Worm (Caenorhabditis elegans) whole organism, late embryonic: ENCODE measurements around the gene cif-1.
"Not testable (repeated sequence)": the region's sequence is repeated elsewhere in the genome, so short reads cannot be mapped to it uniquely, and the experiment has no call there.

Source experiments
- C08G9.2 ChIP-seq: sonication (generic microtip); optimal IDR thresholded peaks from 2 replicates; lab custom pipeline; 2016; ENCODE audit warnings: mild to moderate bottlenecking, missing genetic modification characterization, moderate library complexity, missing compliant biosample characterization
- C38D4.7 ChIP-seq: fragments of 200-800 bp; sonication (Bioruptor generic); optimal IDR thresholded peaks from 2 replicates; lab custom pipeline; 2018; ENCODE audit warnings: mild to moderate bottlenecking, missing genetic modification characterization, moderate library complexity, missing compliant biosample characterization
- K02D7.2 ChIP-seq: sonication (generic microtip); optimal IDR thresholded peaks from 2 replicates; lab custom pipeline; 2017; ENCODE audit warnings: mild to moderate bottlenecking, missing genetic modification characterization, missing compliant biosample characterization
- T23F11.4 ChIP-seq: fragments of 200-800 bp; sonication (Bioruptor generic); optimal IDR thresholded peaks from 2 replicates; lab custom pipeline; 2018; ENCODE audit warnings: mild to moderate bottlenecking, missing genetic modification characterization, missing compliant biosample characterization
- Y22D7AL.16 ChIP-seq: sonication (generic microtip); optimal IDR thresholded peaks from 2 replicates; lab custom pipeline; 2016; ENCODE audit warnings: missing genetic modification characterization, missing compliant biosample characterization
- ahr-1 ChIP-seq: sonication (generic microtip); optimal IDR thresholded peaks from 2 replicates; lab custom pipeline; 2016; ENCODE audit warnings: missing genetic modification characterization, missing compliant biosample characterization
- ama-1 ChIP-seq: fragments of 150-350 bp; optimal IDR thresholded peaks from 2 replicates; lab custom pipeline; 2014
- ceh-19 ChIP-seq: fragments of 200-800 bp; sonication (Bioruptor generic); optimal IDR thresholded peaks from 2 replicates; lab custom pipeline; 2018; ENCODE audit warnings: mild to moderate bottlenecking, missing genetic modification characterization, missing compliant biosample characterization
- ceh-2 ChIP-seq: sonication (generic microtip); optimal IDR thresholded peaks from 2 replicates; lab custom pipeline; 2016; ENCODE audit warnings: missing genotype, missing genetic modification characterization, missing compliant biosample characterization
- ceh-24 ChIP-seq: sonication (generic microtip); optimal IDR thresholded peaks from 2 replicates; lab custom pipeline; 2016; ENCODE audit warnings: mild to moderate bottlenecking, missing genetic modification characterization, missing compliant biosample characterization
- ceh-30 ChIP-seq: fragments of 150-350 bp; optimal IDR thresholded peaks from 2 replicates; lab custom pipeline; 2014; ENCODE audit warnings: missing biosample characterization, missing genetic modification characterization
- ceh-31 ChIP-seq: sonication (generic microtip); optimal IDR thresholded peaks from 2 replicates; lab custom pipeline; 2016; ENCODE audit warnings: missing genetic modification characterization, missing compliant biosample characterization
- ceh-6 ChIP-seq: fragments of 200-800 bp; sonication (Bioruptor generic); optimal IDR thresholded peaks from 2 replicates; lab custom pipeline; 2018; ENCODE audit warnings: mild to moderate bottlenecking, missing genetic modification characterization, missing compliant biosample characterization
- ceh-9 ChIP-seq: sonication (generic microtip); optimal IDR thresholded peaks from 2 replicates; lab custom pipeline; 2016; ENCODE audit warnings: mild to moderate bottlenecking, missing genetic modification characterization, inconsistent platforms, missing compliant biosample characterization
- dve-1 ChIP-seq: sonication (generic microtip); optimal IDR thresholded peaks from 2 replicates; lab custom pipeline; 2017; ENCODE audit warnings: antibody characterized with exemption, mild to moderate bottlenecking, missing genetic modification characterization, missing compliant biosample characterization
- elt-2 ChIP-seq: sonication (generic microtip); optimal IDR thresholded peaks from 2 replicates; lab custom pipeline; 2016; ENCODE audit warnings: missing genetic modification reagents, missing genetic modification characterization, missing compliant biosample characterization
- ets-4 ChIP-seq: sonication (generic microtip); optimal IDR thresholded peaks from 2 replicates; lab custom pipeline; 2016; ENCODE audit warnings: missing genetic modification characterization, missing compliant biosample characterization
- fax-1 ChIP-seq: sonication (generic microtip); optimal IDR thresholded peaks from 2 replicates; lab custom pipeline; 2016; ENCODE audit warnings: missing genotype, missing genetic modification characterization, missing compliant biosample characterization
- fkh-10 ChIP-seq: fragments of 150-350 bp; optimal IDR thresholded peaks from 2 replicates; lab custom pipeline; 2014; ENCODE audit warnings: missing biosample characterization, missing genetic modification reagents, missing genetic modification characterization
- gmeb-2 ChIP-seq: sonication (generic microtip); optimal IDR thresholded peaks from 2 replicates; lab custom pipeline; 2016; ENCODE audit warnings: missing genetic modification characterization, inconsistent platforms, missing compliant biosample characterization
- hlh-15 ChIP-seq: sonication (generic microtip); optimal IDR thresholded peaks from 2 replicates; lab custom pipeline; 2016; ENCODE audit warnings: missing genetic modification characterization, missing compliant biosample characterization
- hlh-6 ChIP-seq: sonication (generic microtip); optimal IDR thresholded peaks from 2 replicates; lab custom pipeline; 2016; ENCODE audit warnings: missing genotype, missing genetic modification characterization, missing compliant biosample characterization
- hlh-8 ChIP-seq: sonication (generic microtip); optimal IDR thresholded peaks from 2 replicates; lab custom pipeline; 2016; ENCODE audit warnings: missing genotype, missing genetic modification characterization, missing compliant biosample characterization
- nfya-1 ChIP-seq: sonication (generic microtip); optimal IDR thresholded peaks from 2 replicates; lab custom pipeline; 2017; ENCODE audit warnings: missing genetic modification characterization, mild to moderate bottlenecking, missing compliant biosample characterization, antibody characterized with exemption, moderate library complexity
- nhr-11 ChIP-seq: fragments of 150-350 bp; optimal IDR thresholded peaks from 2 replicates; lab custom pipeline; 2014; ENCODE audit warnings: missing biosample characterization, missing genetic modification characterization
- npax-4 ChIP-seq: sonication (generic microtip); optimal IDR thresholded peaks from 2 replicates; lab custom pipeline; 2016; ENCODE audit warnings: missing genetic modification characterization, missing compliant biosample characterization
- pax-1 ChIP-seq: fragments of 150-350 bp; optimal IDR thresholded peaks from 2 replicates; lab custom pipeline; 2014; ENCODE audit warnings: missing biosample characterization, missing genetic modification characterization
- pha-4 ChIP-seq: fragments of 150-350 bp; optimal IDR thresholded peaks from 2 replicates; lab custom pipeline; 2018; ENCODE audit warnings: missing biosample characterization, missing genetic modification reagents, missing genetic modification characterization
- pqm-1 ChIP-seq: sonication (generic microtip); optimal IDR thresholded peaks from 2 replicates; lab custom pipeline; 2016; ENCODE audit warnings: missing genetic modification characterization, missing compliant biosample characterization
- ref-2 ChIP-seq: sonication (generic microtip); optimal IDR thresholded peaks from 2 replicates; lab custom pipeline; 2016; ENCODE audit warnings: missing genetic modification characterization, missing compliant biosample characterization
- sox-2 ChIP-seq: fragments of 200-800 bp; sonication (Bioruptor generic); IDR thresholded peaks from 2 replicates; pipeline ENCODE4 v1.3.6; 2022; ENCODE audit warnings: missing genetic modification reagents, missing genetic modification characterization, missing compliant biosample characterization
- sox-4 ChIP-seq: sonication (generic microtip); optimal IDR thresholded peaks from 2 replicates; lab custom pipeline; 2017; ENCODE audit warnings: mild to moderate bottlenecking, missing genetic modification characterization, inconsistent platforms, missing compliant biosample characterization
- syd-9 ChIP-seq: sonication (generic microtip); optimal IDR thresholded peaks from 2 replicates; lab custom pipeline; 2016; ENCODE audit warnings: mild to moderate bottlenecking, missing genetic modification characterization, moderate library complexity, missing compliant biosample characterization
- tbx-2 ChIP-seq: sonication (generic microtip); optimal IDR thresholded peaks from 2 replicates; lab custom pipeline; 2016; ENCODE audit warnings: missing genetic modification characterization, missing compliant biosample characterization
- tbx-7 ChIP-seq: sonication (generic microtip); optimal IDR thresholded peaks from 2 replicates; lab custom pipeline; 2016; ENCODE audit warnings: missing genotype, missing genetic modification characterization, missing compliant biosample characterization
- ttx-3 ChIP-seq: sonication (generic microtip); optimal IDR thresholded peaks from 2 replicates; lab custom pipeline; 2016; ENCODE audit warnings: missing genetic modification reagents, missing genetic modification characterization, missing compliant biosample characterization
- unc-3 ChIP-seq, 2 experiments: fragments of 200-800 bp in 1 of 2; sonication (Bioruptor generic) in 1 of 2; sonication (generic microtip) in 1 of 2; conservative IDR thresholded peaks in 1 of 2; optimal IDR thresholded peaks in 1 of 2; 2 replicates each; pipeline versions ENCODE4 v1.3.6 to Lab custom; 2016 to 2022; ENCODE audit warnings: missing compliant biosample characterization in 2 of 2, missing genetic modification characterization in 2 of 2, missing genetic modification reagents in 1 of 2
- unc-42 ChIP-seq: sonication (generic microtip); optimal IDR thresholded peaks from 2 replicates; lab custom pipeline; 2016; ENCODE audit warnings: missing genotype, missing genetic modification characterization, missing compliant biosample characterization
- unc-55 ChIP-seq: sonication (generic microtip); optimal IDR thresholded peaks from 2 replicates; lab custom pipeline; 2017; ENCODE audit warnings: missing biosample characterization, missing genetic modification reagents, missing genetic modification characterization
- zip-5 ChIP-seq: sonication (generic microtip); optimal IDR thresholded peaks from 2 replicates; lab custom pipeline; 2016; ENCODE audit warnings: missing genetic modification characterization, missing compliant biosample characterization
- ztf-16 ChIP-seq: sonication (generic microtip); optimal IDR thresholded peaks from 2 replicates; lab custom pipeline; 2017; ENCODE audit warnings: missing genetic modification characterization, missing compliant biosample characterization

The cif-1 gene

DNA sequence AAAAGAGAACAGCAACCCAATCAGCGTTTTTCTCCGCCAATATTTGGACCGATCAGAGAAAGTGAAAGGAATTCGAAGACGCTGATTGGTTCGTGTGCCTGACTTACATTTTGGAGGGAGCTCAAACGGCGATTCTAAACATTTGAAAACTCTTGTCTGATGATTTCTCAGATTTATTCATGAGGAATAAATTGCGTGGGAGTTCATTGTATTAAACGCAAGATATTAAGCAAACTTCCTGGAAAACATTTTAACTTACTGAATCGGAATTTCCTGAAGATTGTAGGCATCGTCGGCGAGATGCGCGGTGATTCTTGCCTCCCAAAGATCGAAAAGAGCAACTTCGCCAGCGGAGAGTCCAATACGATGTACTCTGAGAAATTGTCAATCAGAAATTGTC, 14.0 kb upstream of the cif-1 start, which contains the start of gene K08F11.1:
TSS of gene K08F11.1 (plus strand) at position 301 of the 400 bp plus-strand sequence.
- TF ChIP-seq unc-42 (no peak), nfya-1 (tag; lab: Kevin White, UChicago) (peak; percentile 4)

DNA sequence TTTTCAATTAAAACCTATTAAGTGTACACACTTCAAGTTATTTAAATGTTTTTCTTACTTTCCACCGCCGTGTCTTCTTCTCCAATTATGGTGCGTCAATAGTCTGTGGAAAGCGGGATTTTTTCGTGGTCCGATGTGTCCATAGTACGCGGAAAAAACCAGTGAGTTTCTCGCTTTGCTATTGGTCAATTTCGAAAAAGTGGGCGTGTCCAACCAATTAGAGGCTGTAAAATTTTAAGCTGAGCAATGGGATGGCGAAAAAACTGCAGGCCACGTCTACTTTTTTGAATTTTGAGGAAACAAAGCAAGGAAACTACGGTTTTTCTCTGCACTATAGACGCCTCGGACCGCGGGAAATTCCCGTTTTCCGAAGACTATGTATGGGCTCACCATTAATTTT, 13.1 kb upstream of the cif-1 start:
- no peak for TF ChIP-seq C08G9.2
- TF ChIP-seq nfya-1 (tag; lab: Kevin White, UChicago) = peak; percentile 53
- no peak for TF ChIP-seq syd-9 (tag; lab: Kevin White, UChicago)
- TF ChIP-seq ama-1 (lab: Kevin White, UChicago) = no peak

DNA sequence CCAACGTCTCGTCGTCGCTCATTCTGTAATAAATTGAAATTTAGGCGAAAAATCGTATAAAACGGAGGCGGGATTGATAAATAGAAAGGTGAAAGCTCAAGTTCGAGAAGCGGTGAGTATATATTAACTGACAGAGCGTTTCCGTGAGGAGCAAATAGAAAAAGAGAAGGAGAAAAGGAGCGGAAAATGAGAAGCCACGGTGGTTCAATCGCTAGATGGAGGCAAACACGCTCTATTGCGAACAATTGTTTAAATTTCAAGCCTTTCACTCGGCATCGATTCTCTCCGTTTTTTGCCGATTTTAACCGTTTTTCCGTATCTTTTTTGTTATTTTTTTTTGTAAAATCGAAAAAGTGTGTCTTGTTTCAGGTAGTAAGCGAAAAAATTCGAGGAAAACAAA, 5.2 kb upstream of the cif-1 start, which contains the start of gene miro-1:
TSS of gene miro-1 (minus strand) at position 23 of the 400 bp plus-strand sequence.
- TF ChIP-seq ceh-19 (GFP tag; lab: Kevin White, UChicago); ztf-16 (tag; lab: Kevin White, UChicago); ahr-1 (tag; lab: Kevin White, UChicago): not testable (repeated sequence)

DNA sequence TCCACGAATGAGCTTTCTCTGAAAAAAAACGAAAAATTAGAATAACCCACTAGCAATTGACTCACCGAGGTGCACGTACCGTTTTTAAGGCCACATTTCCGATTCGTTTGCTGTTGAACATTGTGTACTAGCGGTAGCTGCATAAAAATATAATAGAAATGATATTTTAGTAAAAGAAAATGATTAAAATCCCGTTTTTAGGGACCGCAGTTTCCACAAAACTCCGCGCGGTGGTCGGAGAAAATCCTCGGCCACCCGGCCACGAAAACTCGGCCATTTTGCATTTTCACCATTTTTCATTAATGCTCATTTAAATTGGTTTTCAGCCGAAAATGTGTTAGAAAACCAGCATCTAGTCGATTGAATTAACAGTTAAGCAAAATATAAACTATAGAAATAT, 1.8 kb upstream of the cif-1 start, which contains the start of gene yars-2:
TSS of gene yars-2 (minus strand) at position 249 of the 400 bp plus-strand sequence.
- TF ChIP-seq Y22D7AL.16 = no peak
- TF ChIP-seq elt-2 (tag; lab: Kevin White, UChicago) = peak; percentile 31
- peak; percentile 73 for TF ChIP-seq tbx-2 (tag; lab: Kevin White, UChicago)
- TF ChIP-seq fax-1 (tag; lab: Kevin White, UChicago) = peak; percentile 27
- no peak for TF ChIP-seq ceh-24
- TF ChIP-seq tbx-7 (tag; lab: Kevin White, UChicago) = peak; percentile 16
- peak; percentile 13 for TF ChIP-seq hlh-8 (tag; lab: Kevin White, UChicago)
- peak; percentile 83 for TF ChIP-seq ceh-2
- no peak for TF ChIP-seq nfya-1 (tag; lab: Kevin White, UChicago)
- TF ChIP-seq ceh-31 (tag; lab: Kevin White, UChicago) = peak; percentile 74
- TF ChIP-seq C08G9.2 = peak; percentile 63
- peak; percentile 59 for TF ChIP-seq ets-4 (tag; lab: Kevin White, UChicago)
- TF ChIP-seq unc-3 (GFP tag; conservative IDR thresholded peaks at IDR 0.05; lab: Robert Waterston, UW) = no peak
- no peak for TF ChIP-seq unc-3 (tag; optimal IDR thresholded peaks at IDR 0.05; lab: Kevin White, UChicago)
- peak; percentile 33 for TF ChIP-seq ref-2
- peak; percentile 26 for TF ChIP-seq zip-5 (tag; lab: Kevin White, UChicago)
- no peak for TF ChIP-seq ceh-6
- TF ChIP-seq, all 69 proteins: peak for 11

DNA sequence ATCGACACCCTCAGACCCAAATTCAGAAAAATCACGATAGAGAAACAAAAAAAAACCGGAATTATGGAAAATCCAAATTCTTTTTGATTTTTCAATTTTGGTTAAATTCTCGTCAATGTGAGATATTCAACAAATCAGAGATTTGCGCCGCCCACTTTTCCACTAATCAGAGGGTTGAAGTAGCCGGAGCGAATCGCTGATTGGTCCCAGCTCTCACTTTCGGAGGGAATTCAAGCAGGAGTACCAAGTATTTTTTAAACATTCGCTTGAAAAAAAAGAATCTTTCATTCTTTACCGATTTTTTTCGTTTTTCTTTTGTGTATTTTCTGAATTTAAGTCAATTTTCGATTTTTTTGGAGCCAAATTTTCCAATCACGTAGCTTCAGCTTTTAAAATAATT, 4.6 kb downstream of the cif-1 start:
- no peak for TF ChIP-seq Y22D7AL.16
- no peak for TF ChIP-seq ttx-3
- TF ChIP-seq nfya-1 (tag; lab: Kevin White, UChicago) = peak; percentile 73
- no peak for TF ChIP-seq ceh-9 (tag; lab: Kevin White, UChicago)
- no peak for TF ChIP-seq pax-1 (tag; lab: Kevin White, UChicago)
- TF ChIP-seq pqm-1 = no peak

DNA sequence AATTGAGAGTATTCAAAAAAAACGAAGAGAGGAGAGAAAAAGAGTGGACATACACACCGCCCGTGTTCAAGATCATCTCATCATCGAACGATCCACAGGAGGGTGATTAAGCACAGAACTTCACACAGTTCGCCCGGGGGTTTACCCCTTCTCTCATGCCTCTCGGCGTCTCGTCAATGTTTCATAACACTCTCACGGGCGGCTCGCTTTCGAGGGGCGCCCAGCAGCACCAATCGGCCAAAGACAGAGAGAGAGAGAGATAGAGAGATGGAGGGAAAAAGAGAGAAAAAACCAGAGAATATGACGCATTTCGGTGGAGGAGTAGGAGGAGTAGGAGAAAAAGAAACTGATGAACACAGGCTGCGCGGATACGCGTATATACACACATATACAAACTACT, 5.4 kb downstream of the cif-1 start:
- TF ChIP-seq fkh-10 (GFP tag; lab: Kevin White, UChicago) (no peak), ceh-24 (no peak), C38D4.7 (no peak), pha-4 (no peak), dve-1 (tag; lab: Kevin White, UChicago) (no peak), sox-4 (tag; lab: Kevin White, UChicago) (no peak), gmeb-2 (tag; lab: Kevin White, UChicago) (no peak), fax-1 (tag; lab: Kevin White, UChicago) (no peak), hlh-8 (tag; lab: Kevin White, UChicago) (no peak), ets-4 (tag; lab: Kevin White, UChicago) (no peak), unc-55 (GFP tag; lab: Kevin White, UChicago) (no peak), hlh-15 (tag; lab: Kevin White, UChicago) (no peak), npax-4 (tag; lab: Kevin White, UChicago) (no peak), ceh-9 (tag; lab: Kevin White, UChicago) (no peak), nfya-1 (tag; lab: Kevin White, UChicago) (peak; percentile 75), ceh-30 (tag; lab: Kevin White, UChicago) (no peak), nhr-11 (tag; lab: Kevin White, UChicago) (no peak), sox-2 (GFP tag; lab: Robert Waterston, UW) (no peak), elt-2 (tag; lab: Kevin White, UChicago) (no peak), T23F11.4 (GFP tag; lab: Kevin White, UChicago) (no peak), ceh-19 (GFP tag; lab: Kevin White, UChicago) (no peak), hlh-6 (no peak), K02D7.2 (no peak), ztf-16 (tag; lab: Kevin White, UChicago) (no peak), ahr-1 (tag; lab: Kevin White, UChicago) (no peak), ama-1 (lab: Kevin White, UChicago) (no peak)
